Worm (Caenorhabditis elegans) whole organism, dauer: Measurements from ENCODE around the gene ZC239.17.
"Not testable (repeated sequence)": the region's sequence is repeated elsewhere in the genome, so short reads cannot be mapped to it uniquely, and the experiment has no call there.

ENCODE experiments used
- unc-62 ChIP-seq: sonication (generic microtip); optimal IDR thresholded peaks from 2 replicates; lab custom pipeline; 2017; ENCODE audit warnings: missing biosample characterization, missing genetic modification reagents, missing genetic modification characterization

ZC239.17 gene

ce11 chrII:3240207-3240606 lies 14.5 kb upstream of the ZC239.17 start, which contains the start of gene C17F4.3:
C17F4.3 (plus strand) TSS chrII:3240507.
- no peak for TF ChIP-seq unc-62 (GFP tag; lab: Kevin White, UChicago)

- TF ChIP-seq unc-62 (GFP tag; lab: Kevin White, UChicago), result no peak
Measured at ce11 chrII:3237038-3237521, 11.4 kb upstream of the ZC239.17 start, which contains the start of the genes srz-67 and C17F4.11. srz-67 (minus strand) TSS chrII:3237138. C17F4.11 (plus strand) TSS chrII:3237471.

ce11 chrII:3234725-3235124 lies 9.0 kb upstream of the ZC239.17 start, which contains the start of gene C17F4.8:
C17F4.8 (minus strand) TSS chrII:3234825.
- TF ChIP-seq unc-62 (GFP tag; lab: Kevin White, UChicago), result no peak

ce11 chrII:3230422-3230821 lies 4.7 kb upstream of the ZC239.17 start, which contains the start of gene srh-297:
srh-297 (minus strand) TSS chrII:3230522.
- TF ChIP-seq unc-62 (GFP tag; lab: Kevin White, UChicago), result no peak

ce11 chrII:3225200-3225599 lies 480 bp downstream of the ZC239.17 start, which contains the start of gene ZC239.16:
ZC239.16 (minus strand) TSS chrII:3225319.
- TF ChIP-seq unc-62 (GFP tag; lab: Kevin White, UChicago), result no peak

ce11 chrII:3224631-3225030 lies 1.0 kb downstream of the ZC239.17 start, which contains the start of gene ZC239.15:
ZC239.15 (minus strand) TSS chrII:3224731.
- no peak for TF ChIP-seq unc-62 (GFP tag; lab: Kevin White, UChicago)

- no peak for TF ChIP-seq unc-62 (GFP tag; lab: Kevin White, UChicago)
Measured at ce11 chrII:3222686-3223085, 3.0 kb downstream of the ZC239.17 start, which contains the start of gene ZC239.13. ZC239.13 (minus strand) TSS chrII:3222839.

ce11 chrII:3221730-3222129 lies 4.0 kb downstream of the ZC239.17 start, which contains the start of gene ZC239.14:
ZC239.14 (minus strand) TSS chrII:3222034.
- no peak for TF ChIP-seq unc-62 (GFP tag; lab: Kevin White, UChicago)

- no peak for TF ChIP-seq unc-62 (GFP tag; lab: Kevin White, UChicago)
Measured at ce11 chrII:3220723-3221122, 5.0 kb downstream of the ZC239.17 start, which contains the start of gene ZC239.22. ZC239.22 (minus strand) TSS chrII:3220823.

- TF ChIP-seq unc-62 (GFP tag; lab: Kevin White, UChicago), result not testable (repeated sequence)
Measured at ce11 chrII:3215762-3216161, 9.9 kb downstream of the ZC239.17 start, which contains the start of gene ZC239.3. ZC239.3 (plus strand) TSS chrII:3216062.

ce11 chrII:3213898-3214297 lies 11.8 kb downstream of the ZC239.17 start, which contains the start of gene ZC239.4:
ZC239.4 (plus strand) TSS chrII:3214198.
- TF ChIP-seq unc-62 (GFP tag; lab: Kevin White, UChicago), result no peak

ce11 chrII:3210365-3210764 lies 15.3 kb downstream of the ZC239.17 start, which contains the start of gene ZC239.5:
ZC239.5 (plus strand) TSS chrII:3210665.
- TF ChIP-seq unc-62 (GFP tag; lab: Kevin White, UChicago), result no peak

ce11 chrII:3209251-3209650 lies 16.4 kb downstream of the ZC239.17 start, which contains the start of gene ZC239.6:
ZC239.6 (plus strand) TSS chrII:3209631.
- TF ChIP-seq unc-62 (GFP tag; lab: Kevin White, UChicago), result no peak

ce11 chrII:3208679-3209078 lies 17.0 kb downstream of the ZC239.17 start, which contains the start of gene sdz-35:
sdz-35 (minus strand) TSS chrII:3208779.
- TF ChIP-seq unc-62 (GFP tag; lab: Kevin White, UChicago), result no peak

- TF ChIP-seq unc-62 (GFP tag; lab: Kevin White, UChicago), result no peak
Measured at ce11 chrII:3206423-3206989, 19.2 kb downstream of the ZC239.17 start, which contains the start of the genes ZC239.20 and ZC239.21. ZC239.20 (minus strand) TSS chrII:3206523. ZC239.21 (plus strand) TSS chrII:3206939.

- no peak for TF ChIP-seq unc-62 (GFP tag; lab: Kevin White, UChicago)
Measured at ce11 chrII:3203415-3203814, 22.3 kb downstream of the ZC239.17 start, which contains the start of gene sri-50. sri-50 (plus strand) TSS chrII:3203715.
